Worm (Caenorhabditis elegans): ENCODE measurements around the gene trd-1.

ce11 chrIII:7338693-7339092 lies 47.3 kb upstream of the trd-1 start, which contains the start of gene kap-1:
- TF ChIP-seq nhr-77 (tag; optimal IDR thresholded peaks at IDR 0.05) (no peak), ztf-4 (tag; optimal IDR thresholded peaks at IDR 0.05) (no peak), sox-4 (tag; optimal IDR thresholded peaks at IDR 0.05) (no peak), aly-2 (tag; optimal IDR thresholded peaks at IDR 0.05) (no peak), ama-1 (optimal IDR thresholded peaks at IDR 0.05) (peak; percentile 42), fkh-4 (tag; optimal IDR thresholded peaks at IDR 0.05; ENCODE audit: borderline replicate concordance) (no peak), snpc-4 (tag; optimal IDR thresholded peaks at IDR 0.05) (no peak), fkh-8 (tag; optimal IDR thresholded peaks at IDR 0.05) (no peak), unc-98 (GFP tag; IDR thresholded peaks at IDR 0.05) (no peak), ztf-11 (tag; optimal IDR thresholded peaks at IDR 0.05) (no peak), nhr-237 (tag; optimal IDR thresholded peaks at IDR 0.05) (no peak), nhr-11 (tag; optimal IDR thresholded peaks at IDR 0.05) (no peak)

All from whole organism, L1 larva.